Worm (Caenorhabditis elegans): Measurements from ENCODE around the gene htas-1.

- TF ChIP-seq lag-1 (GFP tag; IDR thresholded peaks at IDR 0.05) (no peak), ama-1 (optimal IDR thresholded peaks at IDR 0.05) (no peak), ama-1 (GFP tag; optimal IDR thresholded peaks at IDR 0.05) (no peak), Y53F4B.3 (GFP tag; IDR thresholded peaks at IDR 0.05) (no peak), F22D6.2 (tag; optimal IDR thresholded peaks at IDR 0.05) (no peak), unc-62 (GFP tag; optimal IDR thresholded peaks at IDR 0.05) (no peak), zim-3 (tag; optimal IDR thresholded peaks at IDR 0.05) (no peak), mcd-1 (GFP tag; IDR thresholded peaks at IDR 0.05) (no peak), rec-8 (tag; optimal IDR thresholded peaks at IDR 0.05) (no peak), sdz-38 (tag; optimal IDR thresholded peaks at IDR 0.05) (no peak), K11D2.4 (GFP tag; IDR thresholded peaks at IDR 0.05) (no peak), F57C9.4 (tag; optimal IDR thresholded peaks at IDR 0.05) (no peak), him-1 (tag; optimal IDR thresholded peaks at IDR 0.05) (no peak), ekl-4 (GFP tag; IDR thresholded peaks at IDR 0.05) (no peak)
Measured at ce11 chrIV:9728376-9728775, 45.0 kb upstream of the htas-1 start, which contains the start of gene nhr-100.

All from whole organism, young adult.